Fruit fly (Drosophila melanogaster) whole organism, embryonic: ENCODE measurements around the gene Sec13.
A peak's percentile ranks its signal among the peaks of the same experiment; 100 is the strongest.

Source experiments
- Abd-B ChIP-seq: fragments of 200-800 bp; sonication (Bioruptor generic); optimal IDR thresholded peaks from 2 replicates; lab custom pipeline; 2018; ENCODE audit warnings: missing biosample characterization, mild to moderate bottlenecking, missing genetic modification characterization, moderate library complexity
- Aef1 ChIP-seq: fragments of 200-800 bp; sonication (Bioruptor generic); IDR thresholded peaks from 3 replicates; pipeline ENCODE4 v1.3.6; 2022; ENCODE audit warnings: missing biosample characterization, missing genetic modification characterization
- Blimp-1 ChIP-seq: fragments of 200-800 bp; sonication (Bioruptor generic); optimal IDR thresholded peaks from 3 replicates; lab custom pipeline; 2018; ENCODE audit warnings: missing biosample characterization, missing genetic modification characterization, mild to moderate bottlenecking, moderate library complexity, missing genetic modification reagents
- BtbVII ChIP-seq: fragments of 200-800 bp; sonication (Bioruptor generic); optimal IDR thresholded peaks from 3 replicates; lab custom pipeline; 2017; ENCODE audit warnings: missing biosample characterization, mild to moderate bottlenecking, missing genetic modification characterization
- CG10654 ChIP-seq: fragments of 200-800 bp; sonication (Bioruptor generic); optimal IDR thresholded peaks from 2 replicates; lab custom pipeline; 2016; ENCODE audit warnings: missing biosample characterization, missing genetic modification characterization
- CG12104 ChIP-seq: fragments of 200-800 bp; sonication (Bioruptor generic); optimal IDR thresholded peaks from 3 replicates; lab custom pipeline; 2016; ENCODE audit warnings: missing biosample characterization, missing genetic modification characterization
- CG12769 ChIP-seq: fragments of 200-800 bp; sonication (Bioruptor generic); optimal IDR thresholded peaks from 2 replicates; lab custom pipeline; 2019; ENCODE audit warnings: missing biosample characterization, mild to moderate bottlenecking, missing genetic modification characterization, moderate library complexity
- CG13894 ChIP-seq: fragments of 200-800 bp; sonication (Bioruptor generic); optimal IDR thresholded peaks from 3 replicates; lab custom pipeline; 2018; ENCODE audit warnings: missing biosample characterization, mild to moderate bottlenecking, missing genetic modification characterization, moderate library complexity
- CG14014 ChIP-seq: fragments of 200-800 bp; sonication (Bioruptor generic); IDR thresholded peaks from 2 replicates; pipeline ENCODE4 v1.3.6; 2022; ENCODE audit warnings: missing biosample characterization, missing genetic modification characterization
- CG15514 ChIP-seq: fragments of 200-800 bp; sonication (Bioruptor generic); optimal IDR thresholded peaks from 3 replicates; lab custom pipeline; 2017; ENCODE audit warnings: missing biosample characterization, missing genetic modification characterization, mild to moderate bottlenecking, moderate library complexity, missing genetic modification reagents
- CG17612 ChIP-seq: fragments of 200-800 bp; sonication (Bioruptor generic); IDR thresholded peaks from 2 replicates; pipeline ENCODE4 v1.3.6; 2022; ENCODE audit warnings: missing biosample characterization, missing genetic modification characterization
- CG2199 ChIP-seq: fragments of 200-800 bp; sonication (Bioruptor generic); IDR thresholded peaks from 3 replicates; pipeline ENCODE4 v1.3.6; 2022; ENCODE audit warnings: missing biosample characterization, missing genetic modification characterization
- CG32767 ChIP-seq: fragments of 200-800 bp; sonication (Bioruptor generic); IDR thresholded peaks from 2 replicates; pipeline ENCODE4 v1.3.6; 2022; ENCODE audit warnings: missing biosample characterization, missing genetic modification characterization
- CG3995 ChIP-seq: fragments of 200-800 bp; sonication (Bioruptor generic); optimal IDR thresholded peaks from 3 replicates; lab custom pipeline; 2016; ENCODE audit warnings: missing biosample characterization, missing genetic modification characterization
- CG4360 ChIP-seq: fragments of 200-800 bp; sonication (Bioruptor generic); IDR thresholded peaks from 2 replicates; pipeline ENCODE4 v1.3.6; 2022; ENCODE audit warnings: missing biosample characterization, missing genetic modification characterization
- CG4424 ChIP-seq: fragments of 200-800 bp; sonication (Bioruptor generic); optimal IDR thresholded peaks from 3 replicates; lab custom pipeline; 2016; ENCODE audit warnings: missing biosample characterization, missing genetic modification characterization
- CG5245 ChIP-seq: fragments of 200-800 bp; sonication (Bioruptor generic); optimal IDR thresholded peaks from 3 replicates; lab custom pipeline; 2016; ENCODE audit warnings: missing biosample characterization, missing genetic modification characterization
- CG7963 ChIP-seq: fragments of 200-800 bp; sonication (Bioruptor generic); IDR thresholded peaks from 3 replicates; pipeline ENCODE4 v1.3.6; 2022; ENCODE audit warnings: missing biosample characterization, missing genetic modification characterization; ENCODE audit not compliant: partially characterized antibody
- CG9215 ChIP-seq: fragments of 200-800 bp; sonication (Bioruptor generic); IDR thresholded peaks from 2 replicates; pipeline ENCODE4 v1.3.6; 2022; ENCODE audit warnings: missing biosample characterization, missing genetic modification characterization
- CG9609 ChIP-seq: fragments of 200-800 bp; sonication (Bioruptor generic); optimal IDR thresholded peaks from 3 replicates; lab custom pipeline; 2016; ENCODE audit warnings: missing biosample characterization, missing genetic modification characterization
- CG9727 ChIP-seq: fragments of 200-800 bp; sonication (Bioruptor generic); optimal IDR thresholded peaks from 3 replicates; lab custom pipeline; 2017; ENCODE audit warnings: missing biosample characterization, mild to moderate bottlenecking, missing genetic modification characterization
- Deaf1 ChIP-seq: fragments of 200-800 bp; optimal IDR thresholded peaks from 3 replicates; lab custom pipeline; 2019; ENCODE audit warnings: missing biosample characterization, mild to moderate bottlenecking, missing genetic modification characterization, moderate library complexity
- Dfd ChIP-seq, 2 experiments: fragments of >200 bp; optimal IDR thresholded peaks; 2 replicates each; lab custom pipeline; 2017; ENCODE audit warnings: missing biosample characterization in 2 of 2, missing genetic modification characterization in 2 of 2
- Dll ChIP-seq: fragments of 200-800 bp; sonication (Bioruptor generic); IDR thresholded peaks from 4 replicates; pipeline ENCODE4 v1.3.6; 2022; ENCODE audit warnings: missing biosample characterization, missing genetic modification characterization; ENCODE audit not compliant: partially characterized antibody
- Hand ChIP-seq: fragments of 200-800 bp; sonication (Bioruptor generic); optimal IDR thresholded peaks from 2 replicates; lab custom pipeline; 2017; ENCODE audit warnings: mild to moderate bottlenecking, missing biosample characterization, missing genetic modification reagents, missing genetic modification characterization
- Opbp ChIP-seq: fragments of 200-800 bp; sonication (Bioruptor generic); IDR thresholded peaks from 3 replicates; pipeline ENCODE4 v1.3.6; 2022; ENCODE audit warnings: missing biosample characterization, missing genetic modification characterization; ENCODE audit not compliant: partially characterized antibody
- Stat92E ChIP-seq, 3 experiments: fragments of >200 bp in 2 of 3; fragments of 200-800 bp in 1 of 3; sonication (Bioruptor generic) in 1 of 3; optimal IDR thresholded peaks; 2 replicates each; lab custom pipeline; 2017 to 2019; ENCODE audit warnings: missing biosample characterization in 3 of 3, missing genetic modification characterization in 3 of 3, mild to moderate bottlenecking in 1 of 3, moderate library complexity in 1 of 3
- Trl ChIP-seq, 3 experiments: fragments of >200 bp in 2 of 3; fragments of 200-800 bp in 1 of 3; sonication (Bioruptor generic) in 1 of 3; optimal IDR thresholded peaks; 2 replicates in 1 of 3; 3 replicates in 2 of 3; lab custom pipeline; 2016 to 2017; ENCODE audit warnings: missing biosample characterization in 1 of 3, missing genetic modification characterization in 1 of 3
- Usf ChIP-seq: fragments of 200-800 bp; sonication (Bioruptor generic); optimal IDR thresholded peaks from 2 replicates; lab custom pipeline; 2017; ENCODE audit warnings: missing genotype, missing biosample characterization, missing genetic modification characterization
- YL-1 ChIP-seq: fragments of 200-800 bp; sonication (Bioruptor generic); optimal IDR thresholded peaks from 3 replicates; lab custom pipeline; 2017; ENCODE audit warnings: missing biosample characterization, mild to moderate bottlenecking, missing genetic modification characterization
- bigmax ChIP-seq: fragments of 200-800 bp; sonication (Bioruptor generic); optimal IDR thresholded peaks from 2 replicates; lab custom pipeline; 2018; ENCODE audit warnings: missing biosample characterization, mild to moderate bottlenecking, missing genetic modification characterization
- chif ChIP-seq, 2 experiments: fragments of 200-800 bp; sonication (Bioruptor generic); optimal IDR thresholded peaks; 3 replicates each; lab custom pipeline; 2016; ENCODE audit warnings: missing biosample characterization in 2 of 2, missing genetic modification characterization in 2 of 2
- chinmo ChIP-seq: fragments of 200-800 bp; sonication (Bioruptor generic); IDR thresholded peaks from 4 replicates; pipeline ENCODE4 v1.3.6; 2022; ENCODE audit warnings: missing biosample characterization, missing genetic modification characterization; ENCODE audit not compliant: partially characterized antibody
- crol ChIP-seq: fragments of 200-800 bp; sonication (Bioruptor generic); IDR thresholded peaks from 2 replicates; pipeline ENCODE4 v1.3.6; 2022; ENCODE audit warnings: missing biosample characterization, missing genetic modification characterization
- crp ChIP-seq, 2 experiments: fragments of 200-800 bp; sonication (Bioruptor generic); optimal IDR thresholded peaks; 2 replicates in 1 of 2; 3 replicates in 1 of 2; lab custom pipeline; 2017; ENCODE audit warnings: missing biosample characterization in 2 of 2, missing genetic modification characterization in 2 of 2, mild to moderate bottlenecking in 1 of 2, moderate library complexity in 1 of 2
- dpn ChIP-seq, 2 experiments: fragments of 200-800 bp; sonication (Bioruptor generic); optimal IDR thresholded peaks; 3 replicates each; lab custom pipeline; 2016; ENCODE audit warnings: missing biosample characterization in 2 of 2, missing genetic modification characterization in 2 of 2
- eve ChIP-seq, 2 experiments: fragments of >200 bp; optimal IDR thresholded peaks; 2 replicates each; lab custom pipeline; 2017; ENCODE audit warnings: missing biosample characterization in 2 of 2, missing genetic modification characterization in 2 of 2
- ewg ChIP-seq: fragments of 200-800 bp; sonication (Bioruptor generic); optimal IDR thresholded peaks from 3 replicates; lab custom pipeline; 2017; ENCODE audit warnings: mild to moderate bottlenecking, missing biosample characterization, missing genetic modification reagents, missing genetic modification characterization
- h ChIP-seq: fragments of >200 bp; optimal IDR thresholded peaks from 2 replicates; lab custom pipeline; 2017
- jigr1 ChIP-seq: fragments of 200-800 bp; sonication (Bioruptor generic); IDR thresholded peaks from 3 replicates; pipeline ENCODE4 v1.3.6; 2022; ENCODE audit warnings: missing biosample characterization, missing genetic modification characterization
- kay ChIP-seq: fragments of 200-800 bp; sonication (Bioruptor generic); optimal IDR thresholded peaks from 2 replicates; lab custom pipeline; 2016; ENCODE audit warnings: missing biosample characterization, missing genetic modification characterization
- kni ChIP-seq: fragments of 200-800 bp; sonication (Bioruptor generic); optimal IDR thresholded peaks from 3 replicates; lab custom pipeline; 2017; ENCODE audit warnings: mild to moderate bottlenecking, missing biosample characterization, missing genetic modification reagents, missing genetic modification characterization
- sc ChIP-seq, 3 experiments: fragments of >200 bp in 2 of 3; fragments of 200-800 bp in 1 of 3; sonication (Bioruptor generic) in 1 of 3; optimal IDR thresholded peaks; 2 replicates in 2 of 3; 3 replicates in 1 of 3; lab custom pipeline; 2017; ENCODE audit warnings: mild to moderate bottlenecking in 1 of 3, missing biosample characterization in 1 of 3, missing genetic modification characterization in 1 of 3, missing genetic modification reagents in 1 of 3
- scrt ChIP-seq: fragments of 200-800 bp; sonication (Bioruptor generic); optimal IDR thresholded peaks from 2 replicates; lab custom pipeline; 2018; ENCODE audit warnings: missing biosample characterization, mild to moderate bottlenecking, missing genetic modification characterization, moderate library complexity
- sens ChIP-seq: fragments of 200-800 bp; sonication (Bioruptor generic); peaks from one replicate; lab custom pipeline; 2016; ENCODE audit warnings: missing biosample characterization, missing genetic modification characterization
- z ChIP-seq: fragments of 200-800 bp; sonication (Bioruptor generic); IDR thresholded peaks from 3 replicates; pipeline ENCODE4 v1.3.6; 2022; ENCODE audit warnings: missing biosample characterization, missing genetic modification characterization

Sec13 gene

dm6 chr3R:23384591-23385260 is 28.6 kb downstream of the Sec13 start, which contains the start of gene CG4393 (continued):
- TF ChIP-seq Usf (GFP tag; lab: Kevin White, UChicago) (no peak), sc (optimal IDR thresholded peaks at IDR 0.05; lab: Kevin White, UChicago) (no peak), sc (GFP tag; optimal IDR thresholded peaks at IDR 0.05; lab: Kevin White, UChicago) (no peak), Dfd (GFP tag; optimal IDR thresholded peaks at IDR 0.05; lab: Kevin White, UChicago) (no peak)

- TF ChIP-seq kay (GFP tag; lab: Kevin White, UChicago) (peak; percentile 31), eve (GFP tag; optimal IDR thresholded peaks at IDR 0.05; lab: Kevin White, UChicago) (peak in 1 of 2 experiments; percentile 29), Deaf1 (peak; percentile 48), CG3995 (GFP tag; lab: Kevin White, UChicago) (peak; percentile 59), CG2199 (GFP tag; lab: Robert Waterston, UW) (peak; percentile 40; the same call in 2 of the 3 replicates), CG5245 (GFP tag; lab: Kevin White, UChicago) (no peak), chinmo (GFP tag; lab: Robert Waterston, UW) (0 out of 4 replicates have a peak, but pooled peaks have one; percentile 24), CG4360 (0 out of 2 replicates have a peak, but pooled peaks have one; percentile 25), Stat92E (GFP tag; optimal IDR thresholded peaks at IDR 0.05; lab: Kevin White, UChicago) (no peak), Blimp-1 (no peak), chif (GFP tag; optimal IDR thresholded peaks at IDR 0.05; lab: Kevin White, UChicago) (no peak), Dll (GFP tag; lab: Robert Waterston, UW) (no peak), CG14014 (GFP tag; lab: Robert Waterston, UW) (no peak), CG17612 (no peak), kni (GFP tag; lab: Kevin White, UChicago) (peak; percentile 7), Opbp (no peak), CG10654 (no peak), CG9215 (GFP tag; lab: Robert Waterston, UW) (no peak), Trl (optimal IDR thresholded peaks at IDR 0.05; lab: Kevin White, UChicago) (peak; percentile 50 to 62), Trl (GFP tag; optimal IDR thresholded peaks at IDR 0.05; lab: Kevin White, UChicago) (no peak), CG12769 (tag; lab: Kevin White, UChicago) (peak; percentile 34), BtbVII (GFP tag; lab: Kevin White, UChicago) (peak; percentile 2), CG32767 (no peak), CG9727 (GFP tag; lab: Kevin White, UChicago) (no peak), Aef1 (GFP tag; lab: Robert Waterston, UW) (no peak), sens (GFP tag; lab: Kevin White, UChicago) (peak; percentile 56), Abd-B (GFP tag; lab: Kevin White, UChicago) (no peak), CG12104 (GFP tag; lab: Kevin White, UChicago) (no peak), crol (peak; percentile 74), CG7963 (GFP tag; lab: Robert Waterston, UW) (no peak), bigmax (GFP tag; lab: Kevin White, UChicago) (no peak), dpn (GFP tag; optimal IDR thresholded peaks at IDR 0.05; lab: Kevin White, UChicago) (no peak), jigr1 (GFP tag; lab: Robert Waterston, UW) (no peak), z (GFP tag; lab: Robert Waterston, UW) (peak; percentile 84), CG13894 (tag; lab: Kevin White, UChicago) (peak; percentile 60), crp (GFP tag; optimal IDR thresholded peaks at IDR 0.05; lab: Kevin White, UChicago) (peak in 1 of 2 experiments; percentile 73), sc (optimal IDR thresholded peaks at IDR 0.05; lab: Kevin White, UChicago) (no peak), sc (GFP tag; optimal IDR thresholded peaks at IDR 0.05; lab: Kevin White, UChicago) (no peak), YL-1 (GFP tag; lab: Kevin White, UChicago) (no peak), CG4424 (GFP tag; lab: Kevin White, UChicago) (no peak), h (lab: Kevin White, UChicago) (no peak), Hand (no peak), ewg (peak; percentile 59), CG15514 (GFP tag; lab: Kevin White, UChicago) (peak; percentile 37), CG9609 (GFP tag; lab: Kevin White, UChicago) (no peak), scrt (GFP tag; lab: Kevin White, UChicago) (peak; percentile 43)
These were observed 30.0 kb downstream of the Sec13 start for dm6 chr3R:23386021-23386457.
